Fruit fly (Drosophila melanogaster): ENCODE measurements around the gene Ca-beta.

DNA sequence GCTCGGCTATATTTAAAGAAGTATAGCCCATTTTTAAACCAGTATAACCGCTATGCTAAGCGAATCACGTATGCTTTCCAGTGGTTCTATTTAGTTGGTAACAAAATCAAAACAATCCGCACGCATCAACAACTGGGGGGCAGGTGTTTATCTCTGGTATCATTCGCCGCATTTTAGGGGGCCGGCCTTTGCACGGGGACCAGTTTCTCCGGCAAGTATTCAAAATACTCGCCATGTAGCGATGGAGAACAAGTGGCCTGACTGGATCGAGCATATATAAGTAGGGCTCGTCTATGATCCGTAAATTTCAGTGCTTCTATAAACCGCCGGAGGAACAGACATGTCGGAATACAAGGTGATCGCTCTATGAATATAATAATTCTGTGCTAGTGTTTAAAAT, 67.3 kb downstream of the Ca-beta start, which contains the start of gene hgo:
- TF ChIP-seq Myc (optimal IDR thresholded peaks at IDR 0.05), result no peak
- no peak for TF ChIP-seq psq (optimal IDR thresholded peaks at IDR 0.05)
- no peak for TF ChIP-seq h (optimal IDR thresholded peaks at IDR 0.05)
- TF ChIP-seq ttk (optimal IDR thresholded peaks at IDR 0.05), result no peak
